Worm (Caenorhabditis elegans) whole organism, L4/young adult: Measurements from ENCODE around the gene ftn-1.
"Not testable (repeated sequence)": the region's sequence is repeated elsewhere in the genome, so short reads cannot be mapped to it uniquely, and the experiment has no call there.

Experiments used
- W03F9.2 ChIP-seq: fragments of 150-350 bp; optimal IDR thresholded peaks from 2 replicates; lab custom pipeline; 2014; ENCODE audit warnings: missing biosample characterization, missing genetic modification characterization
- dao-5 ChIP-seq: sonication (generic microtip); optimal IDR thresholded peaks from 2 replicates; lab custom pipeline; 2016; ENCODE audit warnings: missing genotype, missing genetic modification characterization, moderate library complexity, missing compliant biosample characterization
- him-1 ChIP-seq: sonication (generic microtip); optimal IDR thresholded peaks from 2 replicates; lab custom pipeline; 2016; ENCODE audit warnings: missing genotype, missing genetic modification reagents, missing genetic modification characterization, missing compliant biosample characterization

Gene ftn-1

ce11 chrV:7520077-7520476 lies 27.3 kb downstream of the ftn-1 start, which contains the start of gene srb-19:
Gene srb-19 (minus strand): TSS chrV:7520177.
- TF ChIP-seq dao-5 (no peak), W03F9.2 (tag; lab: Kevin White, UChicago) (no peak), him-1 (tag; lab: Kevin White, UChicago) (no peak)

- no peak for TF ChIP-seq W03F9.2 (tag; lab: Kevin White, UChicago)
Measured at ce11 chrV:7514939-7515338, 32.4 kb downstream of the ftn-1 start, which contains the start of gene srb-18. Gene srb-18 (plus strand): TSS chrV:7515239.

ce11 chrV:7511465-7511864 lies 35.9 kb downstream of the ftn-1 start, which contains the start of gene nhr-171:
Gene nhr-171 (plus strand): TSS chrV:7511765.
- not testable (repeated sequence) for TF ChIP-seq him-1 (tag; lab: Kevin White, UChicago); W03F9.2 (tag; lab: Kevin White, UChicago); dao-5

- no peak for TF ChIP-seq W03F9.2 (tag; lab: Kevin White, UChicago)
Measured at ce11 chrV:7508566-7509044, 38.8 kb downstream of the ftn-1 start, which contains the start of the genes str-31 and nhr-172. Gene str-31 (minus strand): TSS chrV:7508666. Gene nhr-172 (plus strand): TSS chrV:7508994.

ce11 chrV:7506207-7506606 lies 41.2 kb downstream of the ftn-1 start:
- TF ChIP-seq dao-5, result no peak
- no peak for TF ChIP-seq him-1 (tag; lab: Kevin White, UChicago)
- no peak for TF ChIP-seq W03F9.2 (tag; lab: Kevin White, UChicago)

- TF ChIP-seq dao-5 (no peak), him-1 (tag; lab: Kevin White, UChicago) (no peak), W03F9.2 (tag; lab: Kevin White, UChicago) (no peak)
Measured at ce11 chrV:7504271-7504670, 43.1 kb downstream of the ftn-1 start, which contains the start of gene srh-229. Gene srh-229 (minus strand): TSS chrV:7504371.

ce11 chrV:7501194-7501593 lies 46.2 kb downstream of the ftn-1 start:
- TF ChIP-seq W03F9.2 (tag; lab: Kevin White, UChicago) (no peak), him-1 (tag; lab: Kevin White, UChicago) (no peak), dao-5 (no peak)

- no peak for TF ChIP-seq dao-5
- no peak for TF ChIP-seq W03F9.2 (tag; lab: Kevin White, UChicago)
- no peak for TF ChIP-seq him-1 (tag; lab: Kevin White, UChicago)
Measured at ce11 chrV:7497440-7497839, 49.9 kb downstream of the ftn-1 start, which contains the start of gene srh-79. Gene srh-79 (plus strand): TSS chrV:7497740.
